Worm (Caenorhabditis elegans) whole organism, early embryonic: ENCODE results near the gene srh-46.

ENCODE experiments used
- ama-1 ChIP-seq: fragments of 150-350 bp; optimal IDR thresholded peaks from 2 replicates; lab custom pipeline; 2014
- ceh-36 ChIP-seq: sonication (generic microtip); optimal IDR thresholded peaks from 2 replicates; lab custom pipeline; 2016; ENCODE audit warnings: missing genetic modification characterization, inconsistent platforms, missing compliant biosample characterization
- flt-1 ChIP-seq: fragments of 200-800 bp; sonication (Bioruptor generic); IDR thresholded peaks from 2 replicates; pipeline ENCODE4 v1.3.6; 2022; ENCODE audit warnings: missing genetic modification characterization, missing compliant biosample characterization
- hnd-1 ChIP-seq: sonication (generic microtip); optimal IDR thresholded peaks from 2 replicates; lab custom pipeline; 2016; ENCODE audit warnings: missing genetic modification characterization, missing compliant biosample characterization

DNA sequence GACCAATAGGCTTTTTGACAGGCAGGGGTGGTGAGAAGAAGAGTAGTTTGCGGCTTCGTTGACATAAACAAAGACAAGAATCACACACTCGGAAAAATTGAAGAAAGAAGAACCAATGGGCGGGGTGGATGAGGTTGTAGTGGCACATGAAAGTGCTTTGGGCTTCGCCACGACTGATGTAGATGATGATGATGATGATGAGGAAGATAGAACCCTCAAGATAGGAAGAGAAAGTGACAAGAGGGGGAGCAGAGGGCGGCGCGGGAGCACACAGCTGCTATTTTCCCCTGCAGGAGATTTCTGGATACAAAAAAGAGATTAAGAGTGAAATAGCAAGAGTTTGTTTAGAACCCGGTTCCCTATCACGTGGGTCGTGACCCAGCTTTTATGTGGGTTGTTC, 6.2 kb upstream of the srh-46 start:
- TF ChIP-seq ama-1 (lab: Kevin White, UChicago) (no peak), hnd-1 (tag; lab: Kevin White, UChicago) (no peak), flt-1 (GFP tag; lab: Robert Waterston, UW) (no peak), ceh-36 (no peak)
